Fruit fly (Drosophila melanogaster) whole organism, embryonic: Measurements from ENCODE around the gene CG45307.

Experiments
- Aef1 ChIP-seq: fragments of 200-800 bp; sonication (Bioruptor generic); IDR thresholded peaks from 3 replicates; pipeline ENCODE4 v1.3.6; 2022; ENCODE audit warnings: missing biosample characterization, missing genetic modification characterization
- Atf6 ChIP-seq: fragments of 200-800 bp; sonication (Bioruptor generic); IDR thresholded peaks from 2 replicates; pipeline ENCODE4 v1.3.6; 2022; ENCODE audit warnings: missing biosample characterization, missing genetic modification characterization
- CG10147 ChIP-seq: fragments of 200-800 bp; sonication (Bioruptor generic); optimal IDR thresholded peaks from 2 replicates; lab custom pipeline; 2019; ENCODE audit warnings: missing biosample characterization, mild to moderate bottlenecking, missing genetic modification characterization, moderate library complexity
- CG10209 ChIP-seq: fragments of 200-800 bp; sonication (Bioruptor generic); optimal IDR thresholded peaks from 3 replicates; lab custom pipeline; 2017; ENCODE audit warnings: missing biosample characterization, mild to moderate bottlenecking, missing genetic modification characterization, missing genetic modification reagents
- CG10431 ChIP-seq: fragments of 200-800 bp; sonication (Bioruptor generic); optimal IDR thresholded peaks from 3 replicates; lab custom pipeline; 2018; ENCODE audit warnings: missing biosample characterization, mild to moderate bottlenecking, missing genetic modification characterization
- CG11504 ChIP-seq: fragments of 200-800 bp; sonication (Bioruptor generic); optimal IDR thresholded peaks from 3 replicates; lab custom pipeline; 2019; ENCODE audit warnings: missing biosample characterization, mild to moderate bottlenecking, missing genetic modification characterization, moderate library complexity
- CG12299 ChIP-seq: fragments of 200-800 bp; sonication (Bioruptor generic); optimal IDR thresholded peaks from 2 replicates; lab custom pipeline; 2018; ENCODE audit warnings: missing biosample characterization, mild to moderate bottlenecking, missing genetic modification characterization
- CG14965 ChIP-seq: fragments of 200-800 bp; sonication (Bioruptor generic); optimal IDR thresholded peaks from 2 replicates; lab custom pipeline; 2016; ENCODE audit warnings: missing biosample characterization, missing genetic modification characterization, borderline replicate concordance
- CG17359 ChIP-seq: fragments of 200-800 bp; sonication (Bioruptor generic); optimal IDR thresholded peaks from 3 replicates; lab custom pipeline; 2018; ENCODE audit warnings: missing biosample characterization, mild to moderate bottlenecking, missing genetic modification characterization, moderate library complexity
- CG17802 ChIP-seq: fragments of 200-800 bp; sonication (Bioruptor generic); optimal IDR thresholded peaks from 2 replicates; lab custom pipeline; 2018; ENCODE audit warnings: missing biosample characterization, mild to moderate bottlenecking, missing genetic modification characterization, moderate library complexity
- CG30431 ChIP-seq: fragments of 200-800 bp; sonication (Bioruptor generic); optimal IDR thresholded peaks from 2 replicates; lab custom pipeline; 2017; ENCODE audit warnings: missing biosample characterization, missing genetic modification characterization
- CG4730 ChIP-seq: fragments of 200-800 bp; sonication (Bioruptor generic); IDR thresholded peaks from 2 replicates; pipeline ENCODE4 v1.3.6; 2022; ENCODE audit warnings: missing biosample characterization, missing genetic modification characterization
- CG5953 ChIP-seq: fragments of 200-800 bp; sonication (Bioruptor generic); IDR thresholded peaks from 2 replicates; pipeline ENCODE4 v1.3.6; 2022; ENCODE audit warnings: missing biosample characterization, missing genetic modification characterization
- CG6813 ChIP-seq: fragments of 200-800 bp; sonication (Bioruptor generic); optimal IDR thresholded peaks from 2 replicates; lab custom pipeline; 2017; ENCODE audit warnings: missing biosample characterization, missing genetic modification characterization, mild to moderate bottlenecking, moderate library complexity, missing genetic modification reagents
- CG9437 ChIP-seq: fragments of 200-800 bp; sonication (Bioruptor generic); optimal IDR thresholded peaks from 2 replicates; lab custom pipeline; 2018; ENCODE audit warnings: missing biosample characterization, mild to moderate bottlenecking, missing genetic modification characterization
- CG9609 ChIP-seq: fragments of 200-800 bp; sonication (Bioruptor generic); optimal IDR thresholded peaks from 3 replicates; lab custom pipeline; 2016; ENCODE audit warnings: missing biosample characterization, missing genetic modification characterization
- Doc2 ChIP-seq: fragments of 200-800 bp; sonication (Bioruptor generic); IDR thresholded peaks from 2 replicates; pipeline ENCODE4 v1.3.6; 2022; ENCODE audit warnings: missing biosample characterization, missing genetic modification characterization
- HLH4C ChIP-seq: fragments of 200-800 bp; sonication (Bioruptor generic); IDR thresholded peaks from 3 replicates; pipeline ENCODE4 v1.3.6; 2022; ENCODE audit warnings: missing biosample characterization, missing genetic modification characterization; ENCODE audit not compliant: partially characterized antibody
- Hmr ChIP-seq: fragments of 200-800 bp; sonication (Bioruptor generic); optimal IDR thresholded peaks from 3 replicates; lab custom pipeline; 2017; ENCODE audit warnings: mild to moderate bottlenecking, missing biosample characterization, missing genetic modification reagents, missing genetic modification characterization
- Hr51 ChIP-seq, 2 experiments: fragments of 200-800 bp; sonication (Bioruptor generic); optimal IDR thresholded peaks; 2 replicates in 1 of 2; 3 replicates in 1 of 2; lab custom pipeline; 2016 to 2018; ENCODE audit warnings: missing biosample characterization in 2 of 2, missing genetic modification characterization in 2 of 2, mild to moderate bottlenecking in 1 of 2, moderate library complexity in 1 of 2
- Hr78 ChIP-seq, 2 experiments: fragments of 200-800 bp in 1 of 2; fragments of >200 bp in 1 of 2; sonication (Bioruptor generic) in 1 of 2; optimal IDR thresholded peaks; 2 replicates each; lab custom pipeline; 2017 to 2019; ENCODE audit warnings: missing biosample characterization in 2 of 2, missing genetic modification characterization in 2 of 2, mild to moderate bottlenecking in 1 of 2, moderate library complexity in 1 of 2
- Mad ChIP-seq: fragments of 200-800 bp; sonication (Bioruptor generic); optimal IDR thresholded peaks from 2 replicates; lab custom pipeline; 2016; ENCODE audit warnings: missing biosample characterization, missing genetic modification characterization
- NFAT ChIP-seq: fragments of 200-800 bp; sonication (Bioruptor generic); IDR thresholded peaks from 2 replicates; pipeline ENCODE4 v1.3.6; 2022; ENCODE audit warnings: missing biosample characterization, missing genetic modification characterization
- Oli ChIP-seq: fragments of 200-800 bp; sonication (Bioruptor generic); optimal IDR thresholded peaks from 2 replicates; lab custom pipeline; 2018; ENCODE audit warnings: missing biosample characterization, mild to moderate bottlenecking, missing genetic modification characterization, moderate library complexity
- Pdp1 ChIP-seq, 2 experiments: fragments of 200-800 bp; sonication (Bioruptor generic); optimal IDR thresholded peaks; 3 replicates each; lab custom pipeline; 2016; ENCODE audit warnings: missing biosample characterization in 2 of 2, missing genetic modification characterization in 2 of 2, mild to moderate bottlenecking in 1 of 2, moderate library complexity in 1 of 2
- Ptx1 ChIP-seq: fragments of 200-800 bp; sonication (Bioruptor generic); IDR thresholded peaks from 2 replicates; pipeline ENCODE4 v1.3.6; 2022; ENCODE audit warnings: missing biosample characterization, missing genetic modification characterization
- ara ChIP-seq: fragments of 200-800 bp; sonication (Bioruptor generic); IDR thresholded peaks from 2 replicates; pipeline ENCODE4 v1.3.6; 2022; ENCODE audit warnings: missing biosample characterization, missing genetic modification characterization
- bcd ChIP-seq: fragments of 200-800 bp; sonication (Bioruptor generic); optimal IDR thresholded peaks from 2 replicates; lab custom pipeline; 2017; ENCODE audit warnings: missing biosample characterization, mild to moderate bottlenecking, missing genetic modification characterization
- chinmo ChIP-seq: fragments of 200-800 bp; sonication (Bioruptor generic); IDR thresholded peaks from 4 replicates; pipeline ENCODE4 v1.3.6; 2022; ENCODE audit warnings: missing biosample characterization, missing genetic modification characterization; ENCODE audit not compliant: partially characterized antibody
- fd96Cb ChIP-seq: fragments of 200-800 bp; sonication (Bioruptor generic); optimal IDR thresholded peaks from 2 replicates; lab custom pipeline; 2018; ENCODE audit warnings: missing biosample characterization, mild to moderate bottlenecking, missing genetic modification characterization, moderate library complexity
- gem ChIP-seq: fragments of 200-800 bp; sonication (Bioruptor generic); optimal IDR thresholded peaks from 2 replicates; lab custom pipeline; 2019; ENCODE audit warnings: missing biosample characterization, mild to moderate bottlenecking, missing genetic modification characterization, moderate library complexity
- hb ChIP-seq: fragments of 200-800 bp; sonication (Bioruptor generic); IDR thresholded peaks from 3 replicates; pipeline ENCODE4 v1.3.6; 2022; ENCODE audit warnings: missing biosample characterization, missing genetic modification characterization; ENCODE audit not compliant: partially characterized antibody
- hkb ChIP-seq, 2 experiments: fragments of 200-800 bp in 1 of 2; fragments of >200 bp in 1 of 2; sonication (Bioruptor generic) in 1 of 2; IDR thresholded peaks in 1 of 2; optimal IDR thresholded peaks in 1 of 2; 2 replicates each; pipeline versions ENCODE4 v1.3.6 to Lab custom; 2017 to 2022; ENCODE audit warnings: missing biosample characterization in 1 of 2, missing genetic modification characterization in 1 of 2
- lab ChIP-seq: fragments of 200-800 bp; sonication (Bioruptor generic); optimal IDR thresholded peaks from 3 replicates; lab custom pipeline; 2017; ENCODE audit warnings: missing biosample characterization, missing genetic modification characterization, mild to moderate bottlenecking, moderate library complexity, missing genetic modification reagents
- lilli ChIP-seq: fragments of 200-800 bp; sonication (Bioruptor generic); optimal IDR thresholded peaks from 3 replicates; lab custom pipeline; 2016; ENCODE audit warnings: missing biosample characterization, missing genetic modification characterization
- nmo ChIP-seq: fragments of 200-800 bp; sonication (Bioruptor generic); optimal IDR thresholded peaks from 2 replicates; lab custom pipeline; 2018; ENCODE audit warnings: missing biosample characterization, mild to moderate bottlenecking, missing genetic modification characterization, moderate library complexity
- pan ChIP-seq, 4 experiments: fragments of >200 bp in 3 of 4; fragments of 200-800 bp in 1 of 4; sonication (Bioruptor generic) in 1 of 4; optimal IDR thresholded peaks in 3 of 4; IDR thresholded peaks in 1 of 4; 2 replicates each; pipeline versions ENCODE4 v1.3.6 to Lab custom; 2017 to 2022; ENCODE audit warnings: missing biosample characterization in 2 of 4, missing genetic modification characterization in 2 of 4, mixed read lengths in 1 of 4
- phol ChIP-seq: fragments of 200-800 bp; sonication (Bioruptor generic); optimal IDR thresholded peaks from 3 replicates; lab custom pipeline; 2018; ENCODE audit warnings: missing biosample characterization, mild to moderate bottlenecking, missing genetic modification characterization, moderate library complexity
- row ChIP-seq: fragments of 200-800 bp; sonication (Bioruptor generic); IDR thresholded peaks from 3 replicates; pipeline ENCODE4 v1.3.6; 2022; ENCODE audit warnings: missing biosample characterization, missing genetic modification characterization
- sens ChIP-seq: fragments of 200-800 bp; sonication (Bioruptor generic); peaks from one replicate; lab custom pipeline; 2016; ENCODE audit warnings: missing biosample characterization, missing genetic modification characterization
- sens-2 ChIP-seq: fragments of 200-800 bp; sonication (Bioruptor generic); IDR thresholded peaks from 2 replicates; pipeline ENCODE4 v1.3.6; 2022; ENCODE audit warnings: missing biosample characterization, missing genetic modification characterization
- sisA ChIP-seq: fragments of 200-800 bp; sonication (Bioruptor generic); IDR thresholded peaks from 2 replicates; pipeline ENCODE4 v1.3.6; 2022; ENCODE audit warnings: missing biosample characterization, missing genetic modification characterization
- slbo ChIP-seq: fragments of 200-800 bp; sonication (Bioruptor generic); IDR thresholded peaks from 2 replicates; pipeline ENCODE4 v1.3.6; 2022; ENCODE audit warnings: missing biosample characterization, missing genetic modification characterization
- sna ChIP-seq: fragments of 200-800 bp; sonication (Bioruptor generic); IDR thresholded peaks from 2 replicates; pipeline ENCODE4 v1.3.6; 2022; ENCODE audit warnings: missing biosample characterization, missing genetic modification characterization; ENCODE audit not compliant: partially characterized antibody
- toy ChIP-seq: fragments of 200-800 bp; sonication (Bioruptor generic); IDR thresholded peaks from 2 replicates; pipeline ENCODE4 v1.3.6; 2022; ENCODE audit warnings: missing biosample characterization, missing genetic modification characterization
- unpg ChIP-seq: fragments of 200-800 bp; sonication (Bioruptor generic); optimal IDR thresholded peaks from 3 replicates; lab custom pipeline; 2018; ENCODE audit warnings: missing biosample characterization, mild to moderate bottlenecking, missing genetic modification characterization, moderate library complexity
- wor ChIP-seq: fragments of 200-800 bp; sonication (Bioruptor generic); IDR thresholded peaks from 2 replicates; pipeline ENCODE4 v1.3.6; 2022; ENCODE audit warnings: missing biosample characterization, missing genetic modification characterization

The CG45307 gene

DNA sequence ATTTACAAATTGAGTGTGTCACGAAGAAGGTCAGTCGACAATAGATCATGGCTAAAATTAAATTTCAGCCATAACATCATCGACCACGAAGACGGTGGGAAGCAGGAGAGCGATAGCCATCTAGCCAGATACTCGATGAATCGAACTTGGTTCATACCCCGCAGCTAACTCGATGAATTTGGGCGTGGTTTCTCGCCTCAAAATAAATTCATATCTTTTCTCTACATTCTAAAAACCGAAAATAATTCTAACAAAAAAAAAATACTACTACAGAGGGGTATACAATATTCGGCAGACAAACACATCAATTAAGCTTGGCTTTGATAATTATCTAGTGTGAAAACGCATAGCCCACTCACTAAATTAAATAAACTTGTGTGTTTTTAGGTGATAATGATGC lies 19.2 kb downstream of the CG45307 start (continued):
- TF ChIP-seq CG12299 (tag; lab: Kevin White, UChicago) = no peak
- TF ChIP-seq CG10209 (GFP tag; lab: Kevin White, UChicago) = no peak
- peak; percentile 65 for TF ChIP-seq CG11504 (tag; lab: Kevin White, UChicago)
- peak; percentile 52; the same call in 1 of the 3 replicates for TF ChIP-seq Aef1 (GFP tag; lab: Robert Waterston, UW)
- TF ChIP-seq Pdp1 (GFP tag; optimal IDR thresholded peaks at IDR 0.05; lab: Kevin White, UChicago) = no peak
- TF ChIP-seq CG30431 = no peak
- peak; percentile 33 for TF ChIP-seq CG17359
- no peak for TF ChIP-seq pan (optimal IDR thresholded peaks at IDR 0.05; lab: Kevin White, UChicago)
- peak in 1 of 2 experiments; percentile 66 for TF ChIP-seq pan (GFP tag; optimal IDR thresholded peaks at IDR 0.05 in 1 of 2, IDR thresholded peaks at IDR 0.05 in 1 of 2)
- TF ChIP-seq hkb (optimal IDR thresholded peaks at IDR 0.05; lab: Kevin White, UChicago) = no peak
- peak; percentile 63 for TF ChIP-seq hkb (GFP tag; IDR thresholded peaks at IDR 0.05; lab: Robert Waterston, UW)
- peak; percentile 51 for TF ChIP-seq lab
- TF ChIP-seq unpg (GFP tag; lab: Kevin White, UChicago) = no peak
- no peak for TF ChIP-seq CG6813
- TF ChIP-seq sens-2 = no peak
- TF ChIP-seq hb (GFP tag; lab: Robert Waterston, UW) = no peak
- TF ChIP-seq sna (GFP tag; lab: Robert Waterston, UW) = no peak
- TF ChIP-seq HLH4C = peak; percentile 44; the same call in 1 of the 3 replicates
- peak; percentile 52 for TF ChIP-seq Oli (tag; lab: Kevin White, UChicago)
- peak; percentile 2 for TF ChIP-seq CG9437
- no peak for TF ChIP-seq Doc2 (GFP tag; lab: Robert Waterston, UW)
- TF ChIP-seq Hr78 (GFP tag; optimal IDR thresholded peaks at IDR 0.05; lab: Kevin White, UChicago) = no peak
- no peak for TF ChIP-seq CG10431 (GFP tag; lab: Kevin White, UChicago)
- TF ChIP-seq CG5953 (GFP tag; lab: Robert Waterston, UW) = no peak
- no peak for TF ChIP-seq toy (GFP tag; lab: Robert Waterston, UW)
- peak; percentile 15 for TF ChIP-seq fd96Cb (tag; lab: Kevin White, UChicago)
- TF ChIP-seq sisA (GFP tag; lab: Robert Waterston, UW) = peak; percentile 53
- peak; percentile 56 for TF ChIP-seq gem (tag; lab: Kevin White, UChicago)
- no peak for TF ChIP-seq CG10147 (GFP tag; lab: Kevin White, UChicago)
- TF ChIP-seq ara (GFP tag; lab: Robert Waterston, UW) = 0 out of 2 replicates have a peak, but pooled peaks have one; percentile 28
- 0 out of 2 replicates have a peak, but pooled peaks have one; percentile 12 for TF ChIP-seq wor (GFP tag; lab: Robert Waterston, UW)
- peak in 1 of 2 experiments; percentile 46 for TF ChIP-seq Hr51 (GFP tag; optimal IDR thresholded peaks at IDR 0.05; lab: Kevin White, UChicago)
- TF ChIP-seq CG17802 (tag; lab: Kevin White, UChicago) = no peak
- TF ChIP-seq CG14965 (GFP tag; lab: Kevin White, UChicago) = no peak
- TF ChIP-seq bcd (GFP tag; lab: Kevin White, UChicago) = peak; percentile 7
- peak; percentile 34 for TF ChIP-seq lilli
- TF ChIP-seq Atf6 (GFP tag; lab: Robert Waterston, UW) = peak; percentile 25; the same call in 1 of the 2 replicates
- TF ChIP-seq phol (tag; lab: Kevin White, UChicago) = peak; percentile 23
- TF ChIP-seq Hmr (GFP tag; lab: Kevin White, UChicago) = peak; percentile 27
- TF ChIP-seq chinmo (GFP tag; lab: Robert Waterston, UW) = peak; percentile 57; the same call in 1 of the 4 replicates
- peak; percentile 12 for TF ChIP-seq Mad (GFP tag; lab: Kevin White, UChicago)
- peak; percentile 78 for TF ChIP-seq sens (GFP tag; lab: Kevin White, UChicago)
- 0 out of 2 replicates have a peak, but pooled peaks have one; percentile 35 for TF ChIP-seq slbo (GFP tag; lab: Robert Waterston, UW)
- TF ChIP-seq NFAT (GFP tag; lab: Robert Waterston, UW) = no peak
- TF ChIP-seq CG4730 (GFP tag; lab: Robert Waterston, UW) = 0 out of 2 replicates have a peak, but pooled peaks have one; percentile 11
- peak; percentile 70 for TF ChIP-seq row (GFP tag; lab: Robert Waterston, UW)
- peak; percentile 29 for TF ChIP-seq nmo (GFP tag; lab: Kevin White, UChicago)
- TF ChIP-seq Ptx1 (GFP tag; lab: Robert Waterston, UW) = peak; percentile 68; the same call in 1 of the 2 replicates
- no peak for TF ChIP-seq CG9609 (GFP tag; lab: Kevin White, UChicago)
